Worm (Caenorhabditis elegans) whole organism, early embryonic: ENCODE measurements around the gene ztf-27.

Experiments
- B0310.2 ChIP-seq: sonication (generic microtip); optimal IDR thresholded peaks from 2 replicates; lab custom pipeline; 2016; ENCODE audit warnings: mild to moderate bottlenecking, missing genetic modification characterization, missing compliant biosample characterization
- F13C5.2 ChIP-seq: sonication (generic microtip); optimal IDR thresholded peaks from 2 replicates; lab custom pipeline; 2017; ENCODE audit warnings: mild to moderate bottlenecking, missing genetic modification characterization, inconsistent platforms, missing compliant biosample characterization
- aly-1 ChIP-seq: sonication (generic microtip); optimal IDR thresholded peaks from 2 replicates; lab custom pipeline; 2016; ENCODE audit warnings: missing genetic modification characterization, missing compliant biosample characterization
- ama-1 ChIP-seq: fragments of 150-350 bp; optimal IDR thresholded peaks from 2 replicates; lab custom pipeline; 2014
- ceh-13 ChIP-seq: fragments of 200-800 bp; sonication (Bioruptor generic); optimal IDR thresholded peaks from 2 replicates; lab custom pipeline; 2018; ENCODE audit warnings: mild to moderate bottlenecking, missing genetic modification characterization, missing compliant biosample characterization
- ceh-36 ChIP-seq: sonication (generic microtip); optimal IDR thresholded peaks from 2 replicates; lab custom pipeline; 2016; ENCODE audit warnings: missing genetic modification characterization, inconsistent platforms, missing compliant biosample characterization
- ets-7 ChIP-seq: sonication (generic microtip); optimal IDR thresholded peaks from 2 replicates; lab custom pipeline; 2016; ENCODE audit warnings: missing genotype, missing genetic modification characterization, missing compliant biosample characterization
- flt-1 ChIP-seq: fragments of 200-800 bp; sonication (Bioruptor generic); IDR thresholded peaks from 2 replicates; pipeline ENCODE4 v1.3.6; 2022; ENCODE audit warnings: missing genetic modification characterization, missing compliant biosample characterization
- hmbx-1 ChIP-seq: sonication (generic microtip); optimal IDR thresholded peaks from 2 replicates; lab custom pipeline; 2016; ENCODE audit warnings: mild to moderate bottlenecking, missing genetic modification characterization, missing compliant biosample characterization
- hmg-4 ChIP-seq: fragments of 200-800 bp; sonication (Bioruptor generic); optimal IDR thresholded peaks from 2 replicates; lab custom pipeline; 2018; ENCODE audit warnings: mild to moderate bottlenecking, missing genetic modification characterization, missing compliant biosample characterization
- hnd-1 ChIP-seq: sonication (generic microtip); optimal IDR thresholded peaks from 2 replicates; lab custom pipeline; 2016; ENCODE audit warnings: missing genetic modification characterization, missing compliant biosample characterization
- pes-1 ChIP-seq: fragments of 200-800 bp; sonication (Bioruptor generic); IDR thresholded peaks from 2 replicates; pipeline ENCODE4 v1.3.6; 2022; ENCODE audit warnings: missing genetic modification reagents, missing genetic modification characterization, missing compliant biosample characterization
- scrt-1 ChIP-seq: fragments of 200-800 bp; sonication (Bioruptor generic); IDR thresholded peaks from 2 replicates; pipeline ENCODE4 v1.3.6; 2022; ENCODE audit warnings: missing genetic modification characterization, missing compliant biosample characterization
- sea-1 ChIP-seq: fragments of 200-800 bp; sonication (Bioruptor generic); conservative IDR thresholded peaks from 2 replicates; pipeline ENCODE4 v1.3.6; 2022; ENCODE audit warnings: missing genetic modification characterization, missing compliant biosample characterization
- tbx-11 ChIP-seq: fragments of 200-800 bp; sonication (Bioruptor generic); IDR thresholded peaks from 2 replicates; pipeline ENCODE4 v1.3.6; 2022; ENCODE audit warnings: missing genetic modification characterization, missing compliant biosample characterization
- tbx-37 ChIP-seq: fragments of 200-800 bp; sonication (Bioruptor generic); conservative IDR thresholded peaks from 2 replicates; pipeline ENCODE4 v1.3.6; 2022; ENCODE audit warnings: missing genetic modification reagents, missing genetic modification characterization, missing compliant biosample characterization
- tra-4 ChIP-seq: sonication (generic microtip); optimal IDR thresholded peaks from 2 replicates; lab custom pipeline; 2017; ENCODE audit warnings: missing genetic modification characterization, missing compliant biosample characterization

Gene ztf-27

ce11 chrII:10360487-10360886 lies 24.6 kb upstream of the ztf-27 start, which contains the start of gene C07E3.4:
C07E3.4 (plus strand) TSS chrII:10360787.
- TF ChIP-seq scrt-1 (no peak), ets-7 (tag; lab: Kevin White, UChicago) (no peak), tra-4 (no peak), hmg-4 (GFP tag; lab: Kevin White, UChicago) (no peak), sea-1 (GFP tag; lab: Robert Waterston, UW) (no peak), ceh-36 (tag; lab: Kevin White, UChicago) (no peak), tbx-11 (no peak), flt-1 (GFP tag; lab: Robert Waterston, UW) (no peak), hmbx-1 (tag; lab: Kevin White, UChicago) (no peak), F13C5.2 (no peak), B0310.2 (tag; lab: Kevin White, UChicago) (no peak), aly-1 (tag; lab: Kevin White, UChicago) (no peak), ceh-13 (GFP tag; lab: Kevin White, UChicago) (no peak), tbx-37 (GFP tag; lab: Robert Waterston, UW) (no peak), hnd-1 (no peak), ama-1 (lab: Kevin White, UChicago) (no peak), pes-1 (GFP tag; lab: Robert Waterston, UW) (no peak)

DNA sequence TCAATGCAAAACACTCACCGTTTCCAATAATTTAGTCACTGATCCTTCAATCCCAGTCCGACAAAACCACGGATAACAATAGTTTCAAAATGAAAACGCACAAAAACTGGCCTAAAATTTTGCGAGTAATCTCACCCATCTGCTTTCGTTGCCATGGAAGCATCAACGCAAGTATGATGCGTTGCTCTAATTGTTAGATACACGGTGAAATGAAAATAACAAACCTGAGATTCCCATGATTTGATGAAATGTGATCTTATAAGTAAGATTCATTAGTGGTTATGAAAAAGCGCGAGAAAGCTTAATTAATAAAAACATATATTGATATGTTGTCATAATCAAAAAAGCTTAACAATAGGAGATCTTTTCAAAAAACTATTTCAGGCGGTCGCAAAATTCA lies 17.9 kb upstream of the ztf-27 start, which contains the start of gene ceh-57:
ceh-57 (minus strand) TSS at position 95 of the 400 bp plus-strand sequence.
- peak; percentile 65 for TF ChIP-seq ama-1 (lab: Kevin White, UChicago)
- TF ChIP-seq tra-4 = no peak

DNA sequence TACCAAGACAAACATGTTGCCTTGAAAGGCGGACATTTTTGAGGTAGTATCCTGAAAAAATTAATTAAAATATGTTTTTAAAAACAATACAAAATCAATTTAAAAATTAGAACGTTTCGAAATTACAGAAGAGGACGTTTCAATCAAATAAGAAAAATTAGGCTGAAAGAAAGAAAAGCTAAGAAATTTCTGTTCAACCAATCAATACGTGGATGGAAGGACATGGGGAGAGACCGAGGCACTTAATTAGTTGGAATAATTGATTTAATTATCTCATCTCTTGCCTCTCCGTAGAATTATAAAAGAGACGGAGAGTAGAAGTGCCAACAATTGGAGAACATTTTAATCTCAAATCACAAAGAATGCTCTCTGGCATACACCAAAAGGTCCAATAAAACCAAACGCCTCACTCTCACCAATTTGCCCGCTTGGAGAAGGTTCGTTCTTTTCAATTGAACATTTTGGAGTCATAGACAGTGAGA lies 15.5 kb upstream of the ztf-27 start, which contains the start of gene ceh-58:
ceh-58 (minus strand) TSS at position 51 of the 482 bp plus-strand sequence.
- TF ChIP-seq tbx-37 (GFP tag; lab: Robert Waterston, UW) (no peak), pes-1 (GFP tag; lab: Robert Waterston, UW) (no peak), ceh-13 (GFP tag; lab: Kevin White, UChicago) (no peak)

ce11 chrII:10370826-10371225 lies 14.3 kb upstream of the ztf-27 start:
- TF ChIP-seq hnd-1 (no peak), hmg-4 (GFP tag; lab: Kevin White, UChicago) (peak; percentile 72), F13C5.2 (peak; percentile 33)

ce11 chrII:10373016-10373415 lies 12.1 kb upstream of the ztf-27 start:
- TF ChIP-seq sea-1 (GFP tag; lab: Robert Waterston, UW) (no peak), hmbx-1 (tag; lab: Kevin White, UChicago) (no peak), aly-1 (tag; lab: Kevin White, UChicago) (no peak)

ce11 chrII:10373536-10374169 lies 11.5 kb upstream of the ztf-27 start:
- TF ChIP-seq B0310.2 (tag; lab: Kevin White, UChicago) (no peak), tbx-37 (GFP tag; lab: Robert Waterston, UW) (no peak), tra-4 (no peak), F13C5.2 (no peak), scrt-1 (no peak), ets-7 (tag; lab: Kevin White, UChicago) (no peak), ceh-13 (GFP tag; lab: Kevin White, UChicago) (no peak), pes-1 (GFP tag; lab: Robert Waterston, UW) (no peak), hmg-4 (GFP tag; lab: Kevin White, UChicago) (no peak), aly-1 (tag; lab: Kevin White, UChicago) (no peak), hnd-1 (no peak), flt-1 (GFP tag; lab: Robert Waterston, UW) (no peak)

DNA sequence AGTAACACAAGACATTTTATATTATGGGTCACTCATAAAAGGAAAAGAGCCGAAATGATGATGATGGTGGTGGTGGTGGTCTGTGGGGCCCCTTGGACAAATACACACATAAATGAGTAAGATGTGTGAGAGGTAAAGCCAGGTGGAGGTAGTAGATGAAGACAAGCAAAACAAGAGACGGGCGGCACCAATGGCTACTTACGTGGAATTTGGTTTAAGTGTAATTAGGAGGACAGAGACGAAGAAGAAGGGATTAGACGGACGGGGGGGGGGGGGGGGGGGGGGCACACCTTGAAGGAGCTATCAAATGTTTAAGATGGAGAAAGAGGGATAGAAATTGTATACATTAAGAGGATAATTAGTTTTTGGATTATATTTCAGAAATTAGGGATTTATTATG lies 10.4 kb upstream of the ztf-27 start:
- TF ChIP-seq hmg-4 (GFP tag; lab: Kevin White, UChicago) (peak; percentile 7), ceh-36 (tag; lab: Kevin White, UChicago) (peak; percentile 50), hnd-1 (no peak), B0310.2 (tag; lab: Kevin White, UChicago) (no peak)

ce11 chrII:10377901-10378300 lies 7.2 kb upstream of the ztf-27 start:
- TF ChIP-seq tra-4 (no peak), ceh-13 (GFP tag; lab: Kevin White, UChicago) (no peak), F13C5.2 (no peak), hnd-1 (no peak), tbx-11 (no peak), scrt-1 (no peak), flt-1 (GFP tag; lab: Robert Waterston, UW) (no peak), pes-1 (GFP tag; lab: Robert Waterston, UW) (no peak), hmbx-1 (tag; lab: Kevin White, UChicago) (no peak), aly-1 (tag; lab: Kevin White, UChicago) (no peak), hmg-4 (GFP tag; lab: Kevin White, UChicago) (no peak), ets-7 (tag; lab: Kevin White, UChicago) (no peak), tbx-37 (GFP tag; lab: Robert Waterston, UW) (no peak)

DNA sequence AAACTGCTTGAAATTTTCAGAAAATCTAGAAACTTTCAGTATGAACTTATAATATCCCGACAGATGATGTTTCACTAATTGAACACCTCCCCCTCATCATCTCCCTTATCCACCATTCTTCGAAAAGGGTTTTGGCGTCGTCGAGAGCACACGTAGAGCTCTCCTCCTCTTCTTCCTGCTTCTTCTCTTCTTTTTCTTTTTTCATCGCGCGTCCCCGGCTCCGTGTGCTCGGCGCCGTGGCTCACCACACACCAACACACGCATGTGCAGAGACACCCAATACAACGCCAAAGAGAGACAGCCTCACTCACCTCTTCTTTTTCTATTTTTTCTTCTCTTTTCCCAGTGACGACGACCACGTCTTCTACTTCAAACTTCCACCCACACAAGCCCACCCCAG lies 5.6 kb upstream of the ztf-27 start:
- TF ChIP-seq B0310.2 (tag; lab: Kevin White, UChicago) = no peak
- no peak for TF ChIP-seq hnd-1
